Fruit fly (Drosophila melanogaster) whole organism, prepupa: ENCODE measurements around the gene sit.

ENCODE experiments used
- CG11294 ChIP-seq: fragments of 200-800 bp; sonication (Bioruptor generic); IDR thresholded peaks from 2 replicates; pipeline ENCODE4 v1.3.6; 2022; ENCODE audit warnings: missing biosample characterization, missing genetic modification characterization
- CG11762 ChIP-seq: fragments of 200-800 bp; sonication (Bioruptor generic); optimal IDR thresholded peaks from 3 replicates; lab custom pipeline; 2016; ENCODE audit warnings: missing biosample characterization, missing genetic modification characterization; ENCODE audit not compliant: insufficient read depth
- CG11902 ChIP-seq: fragments of 200-800 bp; sonication (Bioruptor generic); optimal IDR thresholded peaks from 3 replicates; lab custom pipeline; 2016; ENCODE audit warnings: missing biosample characterization, missing genetic modification characterization
- CG15336 ChIP-seq: fragments of 200-800 bp; sonication (Bioruptor generic); IDR thresholded peaks from 2 replicates; pipeline ENCODE4 v1.3.6; 2022; ENCODE audit warnings: missing biosample characterization, missing genetic modification characterization
- CG16779 ChIP-seq: fragments of 200-800 bp; sonication (Bioruptor generic); optimal IDR thresholded peaks from 3 replicates; lab custom pipeline; 2017; ENCODE audit warnings: missing biosample characterization, mild to moderate bottlenecking, missing genetic modification characterization
- CG3032 ChIP-seq: fragments of 200-800 bp; optimal IDR thresholded peaks from 2 replicates; lab custom pipeline; 2019; ENCODE audit warnings: missing biosample characterization, mild to moderate bottlenecking, missing genetic modification characterization, moderate library complexity
- CG31627 ChIP-seq: fragments of 200-800 bp; sonication (Bioruptor generic); optimal IDR thresholded peaks from 3 replicates; lab custom pipeline; 2016; ENCODE audit warnings: missing biosample characterization, missing genetic modification characterization
- CG32006 ChIP-seq: fragments of 200-800 bp; sonication (Bioruptor generic); optimal IDR thresholded peaks from 3 replicates; lab custom pipeline; 2017; ENCODE audit warnings: missing biosample characterization, mild to moderate bottlenecking, missing genetic modification characterization
- CG34406 ChIP-seq: fragments of 200-800 bp; sonication (Bioruptor generic); optimal IDR thresholded peaks from 3 replicates; lab custom pipeline; 2016; ENCODE audit warnings: missing biosample characterization, missing genetic modification characterization
- CG3919 ChIP-seq: fragments of 200-800 bp; sonication (Bioruptor generic); optimal IDR thresholded peaks from 3 replicates; lab custom pipeline; 2016; ENCODE audit warnings: missing biosample characterization, missing genetic modification characterization
- CG4318 ChIP-seq: fragments of 200-800 bp; sonication (Bioruptor generic); optimal IDR thresholded peaks from 3 replicates; lab custom pipeline; 2017; ENCODE audit warnings: missing biosample characterization, mild to moderate bottlenecking, missing genetic modification characterization
- CG6163 ChIP-seq: fragments of 200-800 bp; sonication (Bioruptor generic); IDR thresholded peaks from 3 replicates; pipeline ENCODE4 v1.3.6; 2022; ENCODE audit warnings: missing biosample characterization, missing genetic modification characterization
- CG6854 ChIP-seq: fragments of 200-800 bp; sonication (Bioruptor generic); optimal IDR thresholded peaks from 2 replicates; lab custom pipeline; 2017; ENCODE audit warnings: missing biosample characterization, mild to moderate bottlenecking, missing genetic modification characterization
- CG7368 ChIP-seq: fragments of 200-800 bp; sonication (Bioruptor generic); optimal IDR thresholded peaks from 3 replicates; lab custom pipeline; 2016; ENCODE audit warnings: missing biosample characterization, missing genetic modification characterization
- CG8319 ChIP-seq: fragments of 200-800 bp; sonication (Bioruptor generic); optimal IDR thresholded peaks from 3 replicates; lab custom pipeline; 2016; ENCODE audit warnings: missing biosample characterization, missing genetic modification characterization
- Eip75B ChIP-seq: fragments of 200-800 bp; sonication (Bioruptor generic); optimal IDR thresholded peaks from 3 replicates; lab custom pipeline; 2016; ENCODE audit warnings: missing biosample characterization, missing genetic modification characterization
- Eip78C ChIP-seq: fragments of 200-800 bp; sonication (Bioruptor generic); peaks from one replicate; lab custom pipeline; 2016; ENCODE audit warnings: missing biosample characterization, missing genetic modification characterization
- Eip93F ChIP-seq: fragments of 200-800 bp; sonication (Bioruptor generic); optimal IDR thresholded peaks from 2 replicates; lab custom pipeline; 2016; ENCODE audit warnings: missing biosample characterization, mild to moderate bottlenecking, missing genetic modification characterization
- Ets21C ChIP-seq: fragments of 200-800 bp; sonication (Bioruptor generic); optimal IDR thresholded peaks from 3 replicates; lab custom pipeline; 2016; ENCODE audit warnings: missing biosample characterization, missing genetic modification characterization
- Ets96B ChIP-seq: fragments of 200-800 bp; optimal IDR thresholded peaks from 2 replicates; lab custom pipeline; 2019; ENCODE audit warnings: missing biosample characterization, mild to moderate bottlenecking, missing genetic modification characterization, moderate library complexity
- Gug ChIP-seq: fragments of 200-800 bp; sonication (Bioruptor generic); IDR thresholded peaks from 2 replicates; pipeline ENCODE4 v1.3.6; 2022; ENCODE audit warnings: missing biosample characterization, missing genetic modification characterization
- Lpt ChIP-seq: fragments of 200-800 bp; sonication (Bioruptor generic); optimal IDR thresholded peaks from 3 replicates; lab custom pipeline; 2016; ENCODE audit warnings: missing biosample characterization, missing genetic modification characterization
- OdsH ChIP-seq: fragments of 200-800 bp; sonication (Bioruptor generic); optimal IDR thresholded peaks from 3 replicates; lab custom pipeline; 2016; ENCODE audit warnings: missing biosample characterization, missing genetic modification characterization
- Smox ChIP-seq: fragments of 200-800 bp; sonication (Bioruptor generic); optimal IDR thresholded peaks from 3 replicates; lab custom pipeline; 2016; ENCODE audit warnings: missing biosample characterization, missing genetic modification characterization
- Sox102F ChIP-seq: fragments of 200-800 bp; sonication (Bioruptor generic); optimal IDR thresholded peaks from 2 replicates; lab custom pipeline; 2016; ENCODE audit warnings: missing biosample characterization, mild to moderate bottlenecking, missing genetic modification characterization
- Sox14 ChIP-seq: fragments of 200-800 bp; sonication (Bioruptor generic); optimal IDR thresholded peaks from 3 replicates; lab custom pipeline; 2016; ENCODE audit warnings: missing biosample characterization, missing genetic modification characterization
- achi ChIP-seq: fragments of 200-800 bp; sonication (Bioruptor generic); optimal IDR thresholded peaks from 3 replicates; lab custom pipeline; 2016; ENCODE audit warnings: missing biosample characterization, missing genetic modification characterization
- cyc ChIP-seq: fragments of 200-800 bp; sonication (Bioruptor generic); optimal IDR thresholded peaks from 3 replicates; lab custom pipeline; 2016; ENCODE audit warnings: missing biosample characterization, missing genetic modification characterization
- dac ChIP-seq: fragments of 200-800 bp; sonication (Bioruptor generic); optimal IDR thresholded peaks from 2 replicates; lab custom pipeline; 2017; ENCODE audit warnings: missing biosample characterization, mild to moderate bottlenecking, missing genetic modification characterization
- dsx ChIP-seq: fragments of 200-800 bp; optimal IDR thresholded peaks from 3 replicates; lab custom pipeline; 2019; ENCODE audit warnings: missing biosample characterization, mild to moderate bottlenecking, missing genetic modification characterization, moderate library complexity; ENCODE audit not compliant: poor library complexity, severe bottlenecking
- fd59A ChIP-seq: fragments of 200-800 bp; sonication (Bioruptor generic); optimal IDR thresholded peaks from 2 replicates; lab custom pipeline; 2017; ENCODE audit warnings: missing biosample characterization, mild to moderate bottlenecking, missing genetic modification characterization, missing genetic modification reagents
- fd85E ChIP-seq: fragments of 200-800 bp; sonication (Bioruptor generic); optimal IDR thresholded peaks from 3 replicates; lab custom pipeline; 2016; ENCODE audit warnings: missing biosample characterization, missing genetic modification characterization
- fkh ChIP-seq: fragments of 200-800 bp; sonication (Bioruptor generic); optimal IDR thresholded peaks from 3 replicates; lab custom pipeline; 2017; ENCODE audit warnings: missing biosample characterization, mild to moderate bottlenecking, missing genetic modification characterization, moderate library complexity
- lz ChIP-seq: fragments of 200-800 bp; sonication (Bioruptor generic); optimal IDR thresholded peaks from 3 replicates; lab custom pipeline; 2016; ENCODE audit warnings: missing biosample characterization, missing genetic modification characterization
- net ChIP-seq: fragments of 200-800 bp; sonication (Bioruptor generic); optimal IDR thresholded peaks from 3 replicates; lab custom pipeline; 2016; ENCODE audit warnings: missing biosample characterization, missing genetic modification characterization
- salr ChIP-seq, 2 experiments: fragments of 200-800 bp; sonication (Bioruptor generic); optimal IDR thresholded peaks; 3 replicates each; lab custom pipeline; 2016 to 2018; ENCODE audit warnings: missing biosample characterization in 2 of 2, missing genetic modification characterization in 2 of 2, mild to moderate bottlenecking in 1 of 2
- ss ChIP-seq, 2 experiments: fragments of 200-800 bp; sonication (Bioruptor generic); optimal IDR thresholded peaks; 2 replicates in 1 of 2; 3 replicates in 1 of 2; lab custom pipeline; 2017 to 2018; ENCODE audit warnings: mild to moderate bottlenecking in 2 of 2, missing biosample characterization in 2 of 2, missing genetic modification characterization in 2 of 2, moderate library complexity in 1 of 2
- svp ChIP-seq: fragments of 200-800 bp; sonication (Bioruptor generic); peaks from one replicate; lab custom pipeline; 2016; ENCODE audit warnings: missing biosample characterization, missing genetic modification characterization
- topi ChIP-seq: fragments of 200-800 bp; sonication (Bioruptor generic); optimal IDR thresholded peaks from 3 replicates; lab custom pipeline; 2016; ENCODE audit warnings: missing biosample characterization, missing genetic modification characterization
- vri ChIP-seq: fragments of 200-800 bp; sonication (Bioruptor generic); optimal IDR thresholded peaks from 3 replicates; lab custom pipeline; 2016; ENCODE audit warnings: missing biosample characterization, mild to moderate bottlenecking, missing genetic modification characterization

The sit gene

dm6 chr3R:22518760-22519159 lies 43.6 kb downstream of the sit start:
- no peak for TF ChIP-seq CG16779 (tag; lab: Kevin White, UChicago)
- no peak for TF ChIP-seq Ets21C (GFP tag; lab: Kevin White, UChicago)
- TF ChIP-seq dac (GFP tag; lab: Kevin White, UChicago) = no peak
- TF ChIP-seq Lpt (GFP tag; lab: Kevin White, UChicago) = no peak
- no peak for TF ChIP-seq OdsH (GFP tag; lab: Kevin White, UChicago)
- TF ChIP-seq achi (GFP tag; lab: Kevin White, UChicago) = no peak
- TF ChIP-seq ss (GFP tag; optimal IDR thresholded peaks at IDR 0.05; lab: Kevin White, UChicago) = no peak
- no peak for TF ChIP-seq Eip78C (GFP tag; lab: Kevin White, UChicago)
- TF ChIP-seq CG4318 (GFP tag; lab: Kevin White, UChicago) = no peak
- TF ChIP-seq fd85E (GFP tag; lab: Kevin White, UChicago) = no peak
- no peak for TF ChIP-seq cyc (GFP tag; lab: Kevin White, UChicago)
- TF ChIP-seq Smox = no peak
- TF ChIP-seq topi (GFP tag; lab: Kevin White, UChicago) = no peak
- TF ChIP-seq CG34406 (GFP tag; lab: Kevin White, UChicago) = no peak
- no peak for TF ChIP-seq CG15336
- TF ChIP-seq Gug (GFP tag; lab: Robert Waterston, UW) = no peak
- TF ChIP-seq CG6854 = no peak
- TF ChIP-seq Eip93F (GFP tag; lab: Kevin White, UChicago) = no peak
- no peak for TF ChIP-seq CG8319 (GFP tag; lab: Kevin White, UChicago)

- TF ChIP-seq net (GFP tag; lab: Kevin White, UChicago) (no peak), vri (GFP tag; lab: Kevin White, UChicago) (peak; percentile 58), fkh (GFP tag; lab: Kevin White, UChicago) (peak; percentile 95), CG6854 (peak; percentile 15), Sox102F (GFP tag; lab: Kevin White, UChicago) (peak; percentile 15)
Measured at dm6 chr3R:22518285-22518684, 44.1 kb downstream of the sit start.

dm6 chr3R:22515384-22515783 lies 47.0 kb downstream of the sit start:
- no peak for TF ChIP-seq dac (GFP tag; lab: Kevin White, UChicago)
- TF ChIP-seq CG7368 = no peak
- TF ChIP-seq Gug (GFP tag; lab: Robert Waterston, UW) = no peak
- no peak for TF ChIP-seq Sox102F (GFP tag; lab: Kevin White, UChicago)
- TF ChIP-seq CG3919 (GFP tag; lab: Kevin White, UChicago) = peak; percentile 1
- TF ChIP-seq CG16779 (tag; lab: Kevin White, UChicago) = no peak
- no peak for TF ChIP-seq salr (GFP tag; optimal IDR thresholded peaks at IDR 0.05; lab: Kevin White, UChicago)
- TF ChIP-seq svp (GFP tag; lab: Kevin White, UChicago) = peak; percentile 48
- no peak for TF ChIP-seq OdsH (GFP tag; lab: Kevin White, UChicago)
- no peak for TF ChIP-seq CG3032 (tag; lab: Kevin White, UChicago)
- no peak for TF ChIP-seq CG11902
- no peak for TF ChIP-seq CG4318 (GFP tag; lab: Kevin White, UChicago)
- no peak for TF ChIP-seq dsx (GFP tag; lab: Kevin White, UChicago)
- no peak for TF ChIP-seq Eip75B (GFP tag; lab: Kevin White, UChicago)
- no peak for TF ChIP-seq CG11762
- TF ChIP-seq ss (GFP tag; optimal IDR thresholded peaks at IDR 0.05; lab: Kevin White, UChicago) = no peak
- no peak for TF ChIP-seq CG6854
- no peak for TF ChIP-seq Sox14 (GFP tag; lab: Kevin White, UChicago)
- no peak for TF ChIP-seq lz (GFP tag; lab: Kevin White, UChicago)
- TF ChIP-seq achi (GFP tag; lab: Kevin White, UChicago) = no peak
- no peak for TF ChIP-seq CG31627 (GFP tag; lab: Kevin White, UChicago)
- TF ChIP-seq CG32006 = peak; percentile 17
- TF ChIP-seq Smox = no peak
- TF ChIP-seq CG11294 (GFP tag; lab: Robert Waterston, UW) = no peak
- TF ChIP-seq Ets96B (tag; lab: Kevin White, UChicago) = no peak
- peak; percentile 32; the same call in 2 of the 3 replicates for TF ChIP-seq CG6163
- TF ChIP-seq CG8319 (GFP tag; lab: Kevin White, UChicago) = no peak
- TF ChIP-seq Eip78C (GFP tag; lab: Kevin White, UChicago) = peak; percentile 60
- TF ChIP-seq vri (GFP tag; lab: Kevin White, UChicago) = no peak
- TF ChIP-seq Eip93F (GFP tag; lab: Kevin White, UChicago) = no peak
- no peak for TF ChIP-seq fd59A
